Fruit fly (Drosophila melanogaster): ENCODE measurements around the gene ND-PDSW.

Gene ND-PDSW

DNA sequence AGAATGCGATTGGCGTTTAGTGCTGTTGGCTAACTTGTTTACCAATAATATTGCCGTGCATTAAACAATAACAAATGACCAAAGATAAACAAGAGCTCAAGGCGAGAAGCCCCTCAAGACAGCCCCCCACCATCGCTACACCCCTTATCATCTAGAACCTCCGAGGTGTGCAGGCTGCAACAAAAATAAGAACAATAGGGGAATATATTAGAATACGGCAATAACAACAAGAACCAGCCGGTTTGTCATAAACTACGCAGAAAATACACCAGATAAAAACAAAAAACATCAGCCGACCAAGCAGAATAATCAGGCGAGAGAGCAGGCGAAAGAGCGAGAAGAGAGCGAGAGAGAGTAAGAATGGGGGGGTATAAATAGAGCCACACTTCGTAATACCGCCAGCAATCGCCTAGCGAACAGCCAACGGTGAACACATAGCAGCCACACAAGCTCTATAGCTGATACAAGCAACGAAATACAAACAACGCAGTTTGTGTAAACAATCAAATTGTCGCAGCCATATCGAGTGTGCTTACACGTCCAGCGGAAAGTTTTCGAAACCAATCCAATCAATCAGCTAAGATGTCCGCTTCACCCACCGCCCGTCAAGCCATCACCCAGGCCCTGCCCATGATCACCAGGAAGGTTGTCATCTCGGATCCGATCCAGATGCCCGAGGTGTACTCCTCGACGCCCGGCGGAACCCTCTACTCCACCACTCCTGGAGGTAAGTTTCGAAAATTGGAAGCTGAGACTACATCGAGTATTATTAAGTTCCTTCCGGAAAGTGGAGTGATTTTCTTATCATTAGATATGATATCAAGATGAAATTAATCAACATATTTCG lies 12.3 kb downstream of the ND-PDSW start, which contains the start of gene Thor:
Gene Thor, plus strand, starts transcription at position 401 of the 847 bp plus-strand sequence.
- no peak for TF ChIP-seq CTCF (optimal IDR thresholded peaks at IDR 0.05)
- TF ChIP-seq CG8478 (optimal IDR thresholded peaks at IDR 0.05): no peak

DNA sequence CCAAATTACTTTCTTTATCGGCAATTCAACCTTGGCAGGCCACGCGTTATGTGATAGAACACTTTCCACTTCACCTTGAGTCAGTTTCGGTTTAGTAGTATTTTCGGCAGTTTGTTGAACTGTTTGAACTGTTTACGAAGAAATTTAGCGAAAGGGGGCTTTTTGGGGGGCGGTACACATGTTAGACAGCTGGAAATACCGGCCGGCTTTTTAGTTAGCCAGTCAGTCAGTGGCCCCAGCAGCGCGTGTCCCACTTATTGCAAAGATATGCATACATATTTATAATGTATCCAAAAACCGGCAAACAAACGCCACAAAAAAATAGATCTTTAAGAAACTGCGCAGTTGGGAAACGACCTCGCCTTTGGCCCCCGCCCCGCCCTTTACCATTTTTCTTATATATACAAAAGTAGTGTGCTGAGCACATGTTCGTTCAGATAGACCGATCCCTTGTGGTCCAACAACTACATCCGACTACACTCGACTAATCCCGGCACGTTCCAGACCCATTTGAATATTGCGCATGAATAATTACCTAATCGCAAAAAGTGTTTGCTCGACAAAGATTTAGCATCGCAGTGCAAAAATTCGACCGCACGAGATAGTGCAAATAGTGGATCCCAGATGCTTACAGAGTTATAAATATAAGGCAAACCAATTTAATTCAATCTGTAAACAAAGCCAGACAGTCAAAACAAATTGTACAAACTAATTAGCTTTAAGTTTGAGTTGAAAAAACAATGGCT lies 13.9 kb downstream of the ND-PDSW start:
- TF ChIP-seq CTCF (optimal IDR thresholded peaks at IDR 0.05) (no peak), CG8478 (optimal IDR thresholded peaks at IDR 0.05) (no peak)

- no peak for TF ChIP-seq CG8478 (optimal IDR thresholded peaks at IDR 0.05)
- peak; percentile 67 to 89 for TF ChIP-seq CTCF (optimal IDR thresholded peaks at IDR 0.05)
Measured at dm6 chr2L:3480443-3480839, 14.5 kb downstream of the ND-PDSW start.

- no peak for TF ChIP-seq CG8478 (optimal IDR thresholded peaks at IDR 0.05)
- TF ChIP-seq CTCF (optimal IDR thresholded peaks at IDR 0.05): no peak
Measured at dm6 chr2L:3482037-3482436, 16.1 kb downstream of the ND-PDSW start.

- no peak for TF ChIP-seq CTCF (optimal IDR thresholded peaks at IDR 0.05)
- TF ChIP-seq CG8478 (optimal IDR thresholded peaks at IDR 0.05): no peak
Measured at dm6 chr2L:3482712-3483111, 16.8 kb downstream of the ND-PDSW start.

- TF ChIP-seq CTCF (optimal IDR thresholded peaks at IDR 0.05): no peak
- no peak for TF ChIP-seq CG8478 (optimal IDR thresholded peaks at IDR 0.05)
Measured at dm6 chr2L:3483672-3484071, 17.7 kb downstream of the ND-PDSW start.

DNA sequence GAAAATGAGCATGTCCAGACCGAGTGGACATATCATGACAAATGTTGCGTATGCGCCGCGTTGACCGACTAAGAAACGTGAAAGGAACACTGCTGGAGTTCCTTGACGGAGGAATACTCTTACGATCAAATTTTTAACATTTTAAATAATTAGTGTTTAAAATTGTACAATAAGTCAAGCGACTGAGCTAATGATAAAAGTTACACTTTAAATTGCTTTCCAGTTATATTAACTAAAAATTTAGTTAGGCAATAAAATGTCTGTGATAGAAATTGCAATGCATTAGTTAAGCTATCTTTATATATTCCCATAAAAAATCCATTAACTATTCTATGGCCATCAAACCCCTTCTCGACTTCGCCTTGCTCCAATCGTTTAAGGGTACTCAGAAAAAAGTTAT lies 18.8 kb downstream of the ND-PDSW start:
- no peak for TF ChIP-seq CG8478 (optimal IDR thresholded peaks at IDR 0.05)
- no peak for TF ChIP-seq CTCF (optimal IDR thresholded peaks at IDR 0.05)

- TF ChIP-seq CTCF (optimal IDR thresholded peaks at IDR 0.05) (no peak), CG8478 (optimal IDR thresholded peaks at IDR 0.05) (no peak)
Measured at dm6 chr2L:3485506-3485905, 19.5 kb downstream of the ND-PDSW start.

DNA sequence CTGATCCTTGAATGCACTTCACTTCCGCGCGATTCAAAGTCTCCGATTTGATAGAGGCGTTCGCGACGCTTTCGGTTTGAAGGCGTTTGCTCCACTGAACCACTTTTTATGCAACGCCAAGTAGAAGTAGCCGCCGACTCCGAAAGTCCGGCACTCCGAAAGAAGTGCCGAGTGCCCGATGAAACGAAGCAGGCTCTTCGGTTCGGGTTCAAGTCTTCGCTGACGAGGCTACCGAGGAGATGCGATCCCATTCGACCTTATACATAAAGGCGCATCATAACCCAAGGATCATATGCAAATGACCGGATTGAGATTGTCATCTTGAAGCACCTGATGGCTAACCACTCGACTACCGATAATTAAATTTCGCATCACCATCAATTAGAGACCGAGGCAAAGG lies 25.0 kb downstream of the ND-PDSW start, which contains the start of gene CG15414:
Gene CG15414, minus strand, starts transcription at position 101 of the 400 bp plus-strand sequence.
- TF ChIP-seq CTCF (optimal IDR thresholded peaks at IDR 0.05) (peak; percentile 22 to 31), CG8478 (optimal IDR thresholded peaks at IDR 0.05) (no peak)

DNA sequence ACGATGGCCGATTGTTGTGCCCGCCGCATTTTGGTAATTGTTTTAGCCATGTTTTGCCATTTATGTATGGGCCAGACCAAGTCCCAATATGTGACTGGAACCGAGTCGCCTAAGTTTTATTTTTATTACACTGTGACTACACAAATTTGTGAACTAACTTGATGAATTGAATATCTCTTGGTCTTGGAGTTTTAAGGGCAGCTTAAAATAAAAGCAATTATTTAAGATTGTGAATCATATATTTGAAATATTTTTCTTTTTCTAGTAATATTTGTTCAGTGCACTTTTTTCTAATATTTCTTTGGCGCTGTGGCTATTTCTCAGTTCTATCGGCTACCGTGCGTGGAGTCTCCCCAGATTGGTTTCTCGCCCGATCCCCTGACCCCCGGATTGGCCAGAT lies 27.5 kb downstream of the ND-PDSW start:
- TF ChIP-seq CG8478 (optimal IDR thresholded peaks at IDR 0.05) (no peak), CTCF (optimal IDR thresholded peaks at IDR 0.05) (no peak)

dm6 chr2L:3495465-3495864 lies 29.5 kb downstream of the ND-PDSW start:
- TF ChIP-seq CG8478 (optimal IDR thresholded peaks at IDR 0.05): no peak
- no peak for TF ChIP-seq CTCF (optimal IDR thresholded peaks at IDR 0.05)

dm6 chr2L:3504851-3505250 lies 38.9 kb downstream of the ND-PDSW start:
- no peak for TF ChIP-seq CG8478 (optimal IDR thresholded peaks at IDR 0.05)

DNA sequence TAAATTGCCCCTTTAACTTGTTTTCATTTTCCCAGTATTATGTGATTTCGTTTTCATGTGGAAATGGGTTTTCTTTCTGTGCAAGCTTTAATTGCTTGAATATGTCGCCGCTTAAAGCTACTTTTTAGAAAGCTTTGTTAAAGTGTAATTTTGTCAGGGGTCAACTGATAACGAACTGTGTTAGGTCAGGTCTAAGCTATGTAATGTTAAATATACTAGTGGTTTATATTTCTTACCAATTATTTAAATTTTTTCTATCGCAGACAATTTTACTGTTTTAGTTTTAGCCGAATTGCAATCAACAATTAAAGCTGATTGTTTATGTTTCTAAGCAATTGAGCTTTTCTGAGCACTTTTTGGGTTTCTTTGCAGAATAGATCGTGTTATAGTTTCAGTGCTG lies 40.4 kb downstream of the ND-PDSW start:
- TF ChIP-seq CTCF (optimal IDR thresholded peaks at IDR 0.05) (no peak), CG8478 (optimal IDR thresholded peaks at IDR 0.05) (no peak)

- TF ChIP-seq CG8478 (optimal IDR thresholded peaks at IDR 0.05): no peak
- TF ChIP-seq CTCF (optimal IDR thresholded peaks at IDR 0.05): no peak
Measured at dm6 chr2L:3506806-3507205, 40.8 kb downstream of the ND-PDSW start.

DNA sequence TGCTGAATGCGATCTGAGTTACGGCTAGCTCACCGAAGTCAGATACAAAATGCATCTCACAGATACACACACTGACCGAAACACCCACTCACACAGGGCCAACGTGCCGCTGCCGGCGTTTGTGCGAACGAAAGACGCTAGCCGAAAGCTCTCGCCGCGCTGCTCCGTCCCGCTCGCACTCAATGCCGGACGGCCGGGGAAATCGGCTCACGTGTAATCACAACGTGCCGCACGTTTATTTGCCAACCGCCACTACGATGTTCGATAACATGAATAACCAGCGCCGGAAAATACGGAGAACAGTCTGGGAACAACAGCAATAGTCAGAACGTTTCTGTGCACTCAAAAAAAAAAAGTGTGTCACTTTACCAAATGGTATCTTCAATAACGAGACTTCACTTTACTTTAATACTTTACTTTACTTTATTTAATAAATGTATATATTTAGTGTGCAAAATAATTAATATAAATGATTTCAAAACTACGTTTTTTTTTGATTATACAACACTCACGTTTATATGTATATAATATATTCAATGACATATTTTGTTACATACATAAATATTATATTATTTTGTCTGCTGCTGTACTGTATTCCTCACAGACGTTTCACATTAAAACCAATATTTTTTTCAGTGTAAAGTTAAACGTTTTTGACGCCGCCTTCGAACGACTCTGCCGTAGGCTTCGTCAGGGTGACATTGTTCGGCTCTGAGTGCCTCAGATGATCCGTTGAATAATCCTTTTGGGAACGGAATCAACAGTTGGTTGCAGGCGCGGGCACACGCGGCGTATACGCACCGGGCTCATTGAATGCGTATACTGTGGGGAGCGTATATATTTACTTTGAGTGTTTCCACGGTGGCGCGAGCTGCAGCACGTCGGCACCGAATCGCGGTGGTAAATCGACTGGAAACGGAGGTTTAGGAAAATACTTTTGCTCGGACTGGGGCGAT lies 41.5 kb downstream of the ND-PDSW start, which contains the start of gene tim:
Gene tim, minus strand, starts transcription at position 911 of the 956 bp plus-strand sequence.
- no peak for TF ChIP-seq CG8478 (optimal IDR thresholded peaks at IDR 0.05)
- no peak for TF ChIP-seq CTCF (optimal IDR thresholded peaks at IDR 0.05)
